Worm (Caenorhabditis elegans) whole organism, early embryonic: ENCODE results near the gene fbxa-196.

Source experiments
- B0310.2 ChIP-seq: sonication (generic microtip); optimal IDR thresholded peaks from 2 replicates; lab custom pipeline; 2016; ENCODE audit warnings: mild to moderate bottlenecking, missing genetic modification characterization, missing compliant biosample characterization
- F13C5.2 ChIP-seq: sonication (generic microtip); optimal IDR thresholded peaks from 2 replicates; lab custom pipeline; 2017; ENCODE audit warnings: mild to moderate bottlenecking, missing genetic modification characterization, inconsistent platforms, missing compliant biosample characterization
- aly-1 ChIP-seq: sonication (generic microtip); optimal IDR thresholded peaks from 2 replicates; lab custom pipeline; 2016; ENCODE audit warnings: missing genetic modification characterization, missing compliant biosample characterization
- ama-1 ChIP-seq: fragments of 150-350 bp; optimal IDR thresholded peaks from 2 replicates; lab custom pipeline; 2014
- ceh-13 ChIP-seq: fragments of 200-800 bp; sonication (Bioruptor generic); optimal IDR thresholded peaks from 2 replicates; lab custom pipeline; 2018; ENCODE audit warnings: mild to moderate bottlenecking, missing genetic modification characterization, missing compliant biosample characterization
- ceh-36 ChIP-seq: sonication (generic microtip); optimal IDR thresholded peaks from 2 replicates; lab custom pipeline; 2016; ENCODE audit warnings: missing genetic modification characterization, inconsistent platforms, missing compliant biosample characterization
- ets-7 ChIP-seq: sonication (generic microtip); optimal IDR thresholded peaks from 2 replicates; lab custom pipeline; 2016; ENCODE audit warnings: missing genotype, missing genetic modification characterization, missing compliant biosample characterization
- flt-1 ChIP-seq: fragments of 200-800 bp; sonication (Bioruptor generic); IDR thresholded peaks from 2 replicates; pipeline ENCODE4 v1.3.6; 2022; ENCODE audit warnings: missing genetic modification characterization, missing compliant biosample characterization
- hmbx-1 ChIP-seq: sonication (generic microtip); optimal IDR thresholded peaks from 2 replicates; lab custom pipeline; 2016; ENCODE audit warnings: mild to moderate bottlenecking, missing genetic modification characterization, missing compliant biosample characterization
- hmg-4 ChIP-seq: fragments of 200-800 bp; sonication (Bioruptor generic); optimal IDR thresholded peaks from 2 replicates; lab custom pipeline; 2018; ENCODE audit warnings: mild to moderate bottlenecking, missing genetic modification characterization, missing compliant biosample characterization
- hnd-1 ChIP-seq: sonication (generic microtip); optimal IDR thresholded peaks from 2 replicates; lab custom pipeline; 2016; ENCODE audit warnings: missing genetic modification characterization, missing compliant biosample characterization
- pes-1 ChIP-seq: fragments of 200-800 bp; sonication (Bioruptor generic); IDR thresholded peaks from 2 replicates; pipeline ENCODE4 v1.3.6; 2022; ENCODE audit warnings: missing genetic modification reagents, missing genetic modification characterization, missing compliant biosample characterization
- scrt-1 ChIP-seq: fragments of 200-800 bp; sonication (Bioruptor generic); IDR thresholded peaks from 2 replicates; pipeline ENCODE4 v1.3.6; 2022; ENCODE audit warnings: missing genetic modification characterization, missing compliant biosample characterization
- sea-1 ChIP-seq: fragments of 200-800 bp; sonication (Bioruptor generic); conservative IDR thresholded peaks from 2 replicates; pipeline ENCODE4 v1.3.6; 2022; ENCODE audit warnings: missing genetic modification characterization, missing compliant biosample characterization
- tbx-11 ChIP-seq: fragments of 200-800 bp; sonication (Bioruptor generic); IDR thresholded peaks from 2 replicates; pipeline ENCODE4 v1.3.6; 2022; ENCODE audit warnings: missing genetic modification characterization, missing compliant biosample characterization
- tbx-37 ChIP-seq: fragments of 200-800 bp; sonication (Bioruptor generic); conservative IDR thresholded peaks from 2 replicates; pipeline ENCODE4 v1.3.6; 2022; ENCODE audit warnings: missing genetic modification reagents, missing genetic modification characterization, missing compliant biosample characterization
- tra-4 ChIP-seq: sonication (generic microtip); optimal IDR thresholded peaks from 2 replicates; lab custom pipeline; 2017; ENCODE audit warnings: missing genetic modification characterization, missing compliant biosample characterization

Gene fbxa-196

DNA sequence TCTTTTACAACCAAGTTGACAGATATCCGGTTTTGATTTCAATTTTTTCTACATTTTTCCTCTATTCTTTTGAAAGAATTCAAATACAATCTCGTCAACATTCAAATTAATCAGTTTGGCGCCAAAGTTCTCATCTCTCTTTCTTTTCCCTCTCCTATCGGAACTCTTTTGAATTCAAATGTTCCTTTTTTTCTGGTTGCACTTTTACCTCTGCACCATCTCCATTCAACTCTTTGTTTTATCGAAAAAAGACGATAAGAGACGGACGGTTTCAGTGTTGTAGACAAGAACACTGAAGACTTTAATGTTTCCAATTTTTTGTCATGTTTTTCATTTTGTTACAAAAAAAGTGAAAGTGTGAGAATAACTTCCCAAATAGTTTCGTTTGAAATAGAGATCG is 27.6 kb downstream of the fbxa-196 start:
- TF ChIP-seq tra-4 (no peak), hnd-1 (tag; lab: Kevin White, UChicago) (no peak)

DNA sequence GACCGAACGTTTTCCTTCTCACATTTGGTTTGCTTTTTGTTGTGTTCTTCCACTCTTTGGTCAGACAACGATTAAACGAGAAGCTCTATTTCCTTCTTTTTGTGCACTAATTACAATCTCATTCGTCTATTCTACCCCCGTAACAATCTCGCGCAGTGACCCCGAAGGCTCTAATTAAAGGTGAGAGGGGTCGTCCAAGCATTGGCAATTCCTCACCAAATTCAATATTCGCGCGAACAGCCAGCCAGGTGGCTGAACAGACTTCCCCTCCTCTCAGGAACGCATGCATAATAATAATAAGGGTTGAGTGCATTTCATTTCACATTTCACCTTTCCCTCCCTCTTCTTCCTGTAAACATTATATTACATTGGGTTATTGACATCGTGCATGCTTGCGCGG is 36.7 kb downstream of the fbxa-196 start:
- TF ChIP-seq F13C5.2: peak; percentile 3
- no peak for TF ChIP-seq ceh-13 (GFP tag; lab: Kevin White, UChicago)
- no peak for TF ChIP-seq ama-1 (lab: Kevin White, UChicago)
- no peak for TF ChIP-seq hmbx-1 (tag; lab: Kevin White, UChicago)
- TF ChIP-seq hnd-1 (tag; lab: Kevin White, UChicago): no peak
- TF ChIP-seq pes-1 (GFP tag; lab: Robert Waterston, UW): no peak
- TF ChIP-seq tra-4: no peak

ce11 chrV:6487878-6488277 is 39.4 kb downstream of the fbxa-196 start:
- no peak for TF ChIP-seq flt-1 (GFP tag; lab: Robert Waterston, UW)
- no peak for TF ChIP-seq F13C5.2
- no peak for TF ChIP-seq aly-1 (tag; lab: Kevin White, UChicago)
- no peak for TF ChIP-seq tbx-37 (GFP tag; lab: Robert Waterston, UW)
- TF ChIP-seq hmg-4 (GFP tag; lab: Kevin White, UChicago): no peak
- no peak for TF ChIP-seq scrt-1
- TF ChIP-seq pes-1 (GFP tag; lab: Robert Waterston, UW): no peak
- no peak for TF ChIP-seq ets-7 (tag; lab: Kevin White, UChicago)
- no peak for TF ChIP-seq hmbx-1 (tag; lab: Kevin White, UChicago)
- no peak for TF ChIP-seq tbx-11

- TF ChIP-seq ceh-36: no peak
- TF ChIP-seq pes-1 (GFP tag; lab: Robert Waterston, UW): no peak
- TF ChIP-seq ceh-13 (GFP tag; lab: Kevin White, UChicago): no peak
- no peak for TF ChIP-seq tbx-11
- TF ChIP-seq F13C5.2: no peak
- TF ChIP-seq B0310.2 (tag; lab: Kevin White, UChicago): no peak
- no peak for TF ChIP-seq flt-1 (GFP tag; lab: Robert Waterston, UW)
- TF ChIP-seq hnd-1 (tag; lab: Kevin White, UChicago): no peak
- no peak for TF ChIP-seq tra-4
- TF ChIP-seq scrt-1: no peak
- TF ChIP-seq hmg-4 (GFP tag; lab: Kevin White, UChicago): no peak
- no peak for TF ChIP-seq hmbx-1 (tag; lab: Kevin White, UChicago)
- TF ChIP-seq tbx-37 (GFP tag; lab: Robert Waterston, UW): no peak
- no peak for TF ChIP-seq aly-1 (tag; lab: Kevin White, UChicago)
- TF ChIP-seq ama-1 (lab: Kevin White, UChicago): no peak
- no peak for TF ChIP-seq sea-1
- no peak for TF ChIP-seq ets-7 (tag; lab: Kevin White, UChicago)
Observed at ce11 chrV:6488849-6489248, 40.4 kb downstream of the fbxa-196 start, which contains the start of gene lec-10. Gene lec-10, minus strand, starts transcription at chrV:6489120.

DNA sequence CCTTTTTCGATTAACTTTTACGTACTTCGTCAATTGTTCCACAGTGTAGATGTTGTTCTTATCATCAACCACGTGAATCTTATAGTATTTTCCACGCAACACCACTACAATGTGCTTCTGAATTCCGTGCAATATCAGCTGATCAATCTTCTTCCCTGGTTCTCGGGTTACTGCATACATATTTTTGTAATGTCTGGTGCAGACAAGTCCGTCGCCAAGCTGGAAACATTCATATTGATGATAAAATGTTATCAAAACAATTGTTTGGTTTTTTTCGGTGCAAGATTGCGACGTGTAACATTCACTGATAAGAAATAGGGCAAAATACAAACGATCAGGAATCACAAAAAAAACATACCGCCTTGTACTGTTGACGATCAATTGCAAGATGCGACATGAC is 44.0 kb downstream of the fbxa-196 start:
- no peak for TF ChIP-seq ceh-36

- TF ChIP-seq flt-1 (GFP tag; lab: Robert Waterston, UW) (no peak), pes-1 (GFP tag; lab: Robert Waterston, UW) (no peak), tbx-11 (no peak), tbx-37 (GFP tag; lab: Robert Waterston, UW) (no peak)
Observed at ce11 chrV:6493821-6494220, 45.4 kb downstream of the fbxa-196 start, which contains the start of gene cpt-6. Gene cpt-6, minus strand, starts transcription at chrV:6493921.

- TF ChIP-seq ama-1 (lab: Kevin White, UChicago) (no peak), scrt-1 (no peak), pes-1 (GFP tag; lab: Robert Waterston, UW) (no peak), hnd-1 (tag; lab: Kevin White, UChicago) (no peak), sea-1 (no peak), aly-1 (tag; lab: Kevin White, UChicago) (no peak), tra-4 (no peak), F13C5.2 (no peak), ets-7 (tag; lab: Kevin White, UChicago) (no peak), tbx-37 (GFP tag; lab: Robert Waterston, UW) (no peak), B0310.2 (tag; lab: Kevin White, UChicago) (no peak), flt-1 (GFP tag; lab: Robert Waterston, UW) (no peak), ceh-36 (no peak), tbx-11 (no peak), ceh-13 (GFP tag; lab: Kevin White, UChicago) (no peak), hmg-4 (GFP tag; lab: Kevin White, UChicago) (no peak), hmbx-1 (tag; lab: Kevin White, UChicago) (no peak)
Observed at ce11 chrV:6495353-6495752, 46.9 kb downstream of the fbxa-196 start.

ce11 chrV:6496611-6497158 is 48.2 kb downstream of the fbxa-196 start, which contains the start of gene dgtr-1:
Gene dgtr-1, plus strand, starts transcription at chrV:6497108.
- TF ChIP-seq hnd-1 (tag; lab: Kevin White, UChicago): no peak
- no peak for TF ChIP-seq ceh-13 (GFP tag; lab: Kevin White, UChicago)
- TF ChIP-seq aly-1 (tag; lab: Kevin White, UChicago): no peak
- no peak for TF ChIP-seq sea-1
- TF ChIP-seq tra-4: no peak
- no peak for TF ChIP-seq pes-1 (GFP tag; lab: Robert Waterston, UW)
- no peak for TF ChIP-seq scrt-1
- no peak for TF ChIP-seq ceh-36
- TF ChIP-seq tbx-11: no peak
- TF ChIP-seq B0310.2 (tag; lab: Kevin White, UChicago): no peak
